Worm (Caenorhabditis elegans) whole organism, L1 larva: ENCODE results near the gene T13H5.8.

ENCODE experiments used
- C04F5.9 ChIP-seq: sonication (generic microtip); optimal IDR thresholded peaks from 2 replicates; lab custom pipeline; 2016; ENCODE audit warnings: missing genetic modification characterization, missing compliant biosample characterization
- C34B4.2 ChIP-seq: sonication (generic microtip); optimal IDR thresholded peaks from 2 replicates; lab custom pipeline; 2017; ENCODE audit warnings: mild to moderate bottlenecking, missing genetic modification characterization, missing compliant biosample characterization
- aha-1 ChIP-seq: fragments of 150-350 bp; optimal IDR thresholded peaks from 2 replicates; lab custom pipeline; 2014; ENCODE audit warnings: missing biosample characterization, missing genetic modification characterization
- alr-1 ChIP-seq: fragments of 200-800 bp; sonication (Bioruptor generic); optimal IDR thresholded peaks from 2 replicates; lab custom pipeline; 2018; ENCODE audit warnings: borderline replicate concordance, mild to moderate bottlenecking, missing genetic modification characterization, missing compliant biosample characterization
- ama-1 ChIP-seq: fragments of 150-350 bp; optimal IDR thresholded peaks from 2 replicates; lab custom pipeline; 2014
- ceh-8 ChIP-seq: fragments of 200-800 bp; sonication (Bioruptor generic); optimal IDR thresholded peaks from 2 replicates; lab custom pipeline; 2018; ENCODE audit warnings: mild to moderate bottlenecking, missing genetic modification characterization, moderate library complexity, missing compliant biosample characterization
- ceh-82 ChIP-seq, 3 experiments: fragments of 150-350 bp in 1 of 3; sonication (generic microtip) in 2 of 3; optimal IDR thresholded peaks; 2 replicates each; lab custom pipeline; 2014 to 2017; ENCODE audit warnings: missing biosample characterization in 3 of 3, missing genetic modification characterization in 3 of 3
- ceh-88 ChIP-seq: fragments of 200-800 bp; sonication (Bioruptor generic); IDR thresholded peaks from 2 replicates; pipeline ENCODE4 v1.3.6; 2022; ENCODE audit warnings: missing genetic modification characterization, missing compliant biosample characterization
- ceh-90 ChIP-seq: sonication (generic microtip); optimal IDR thresholded peaks from 2 replicates; lab custom pipeline; 2016; ENCODE audit warnings: missing genetic modification characterization, missing compliant biosample characterization
- ces-1 ChIP-seq: fragments of 150-350 bp; optimal IDR thresholded peaks from 2 replicates; lab custom pipeline; 2014; ENCODE audit warnings: missing biosample characterization, missing genetic modification reagents, missing genetic modification characterization
- dpl-1 ChIP-seq, 3 experiments: fragments of 150-350 bp in 2 of 3; sonication (generic microtip) in 1 of 3; optimal IDR thresholded peaks; 2 replicates each; lab custom pipeline; 2014 to 2017; ENCODE audit warnings: missing biosample characterization in 3 of 3, missing genetic modification characterization in 3 of 3, missing genetic modification reagents in 3 of 3
- efl-3 ChIP-seq: fragments of 200-800 bp; sonication (Bioruptor generic); optimal IDR thresholded peaks from 2 replicates; lab custom pipeline; 2018; ENCODE audit warnings: mild to moderate bottlenecking, missing genetic modification characterization, missing compliant biosample characterization
- egl-13 ChIP-seq: sonication (generic microtip); optimal IDR thresholded peaks from 2 replicates; lab custom pipeline; 2016; ENCODE audit warnings: missing genotype, missing genetic modification reagents, missing genetic modification characterization, missing compliant biosample characterization
- egl-27 ChIP-seq, 2 experiments: fragments of 150-350 bp in 1 of 2; sonication (generic microtip); optimal IDR thresholded peaks; 3 replicates each; lab custom pipeline; 2017 to 2018; ENCODE audit warnings: missing biosample characterization in 2 of 2, missing genetic modification characterization in 2 of 2, missing genetic modification reagents in 2 of 2
- elt-3 ChIP-seq, 6 experiments: fragments of 150-350 bp in 1 of 6; sonication (generic microtip); optimal IDR thresholded peaks; 2 replicates each; lab custom pipeline; 2017 to 2018; ENCODE audit warnings: missing biosample characterization in 6 of 6, missing genetic modification characterization in 6 of 6, inconsistent platforms in 1 of 6
- fkh-10 ChIP-seq: sonication (generic microtip); optimal IDR thresholded peaks from 2 replicates; lab custom pipeline; 2017; ENCODE audit warnings: missing biosample characterization, missing genetic modification reagents, missing genetic modification characterization
- fkh-4 ChIP-seq: sonication (generic microtip); optimal IDR thresholded peaks from 2 replicates; lab custom pipeline; 2016; ENCODE audit warnings: missing compliant biosample characterization, missing genetic modification characterization, borderline replicate concordance
- hlh-4 ChIP-seq: sonication (generic microtip); optimal IDR thresholded peaks from 2 replicates; lab custom pipeline; 2016; ENCODE audit warnings: mild to moderate bottlenecking, missing genetic modification characterization, missing compliant biosample characterization
- irx-1 ChIP-seq: sonication (generic microtip); optimal IDR thresholded peaks from 2 replicates; lab custom pipeline; 2016; ENCODE audit warnings: missing genetic modification characterization, missing compliant biosample characterization
- jun-1 ChIP-seq: fragments of 150-350 bp; optimal IDR thresholded peaks from 2 replicates; lab custom pipeline; 2014; ENCODE audit warnings: missing biosample characterization, missing genetic modification reagents, missing genetic modification characterization
- lin-14 ChIP-seq: fragments of 200-800 bp; sonication (Bioruptor generic); optimal IDR thresholded peaks from 2 replicates; lab custom pipeline; 2018; ENCODE audit warnings: mild to moderate bottlenecking, missing genetic modification characterization, moderate library complexity, missing compliant biosample characterization
- lin-15B ChIP-seq: fragments of 150-350 bp; sonication (generic microtip); optimal IDR thresholded peaks from 3 replicates; lab custom pipeline; 2014; ENCODE audit warnings: missing biosample characterization, missing genetic modification characterization
- mef-2 ChIP-seq: fragments of 150-350 bp; optimal IDR thresholded peaks from 2 replicates; lab custom pipeline; 2014; ENCODE audit warnings: missing biosample characterization, missing genetic modification characterization
- mep-1 ChIP-seq: fragments of 150-350 bp; optimal IDR thresholded peaks from 2 replicates; lab custom pipeline; 2014; ENCODE audit warnings: missing biosample characterization, missing genetic modification characterization
- nhr-19 ChIP-seq: fragments of 200-800 bp; sonication (Bioruptor generic); conservative IDR thresholded peaks from 2 replicates; pipeline ENCODE4 v1.3.6; 2022; ENCODE audit warnings: missing genetic modification characterization, missing compliant biosample characterization
- nhr-20 ChIP-seq: sonication (generic microtip); optimal IDR thresholded peaks from 2 replicates; lab custom pipeline; 2016; ENCODE audit warnings: mild to moderate bottlenecking, missing genetic modification characterization, missing compliant biosample characterization
- nhr-237 ChIP-seq: fragments of 150-350 bp; optimal IDR thresholded peaks from 2 replicates; lab custom pipeline; 2014; ENCODE audit warnings: missing biosample characterization, missing genetic modification characterization
- nhr-47 ChIP-seq: sonication (generic microtip); optimal IDR thresholded peaks from 2 replicates; lab custom pipeline; 2016; ENCODE audit warnings: mild to moderate bottlenecking, missing genetic modification characterization, moderate library complexity, missing compliant biosample characterization
- nhr-71 ChIP-seq: sonication (generic microtip); optimal IDR thresholded peaks from 2 replicates; lab custom pipeline; 2016; ENCODE audit warnings: mild to moderate bottlenecking, missing genetic modification characterization, moderate library complexity, missing compliant biosample characterization
- nhr-76 ChIP-seq: sonication (generic microtip); optimal IDR thresholded peaks from 2 replicates; lab custom pipeline; 2017; ENCODE audit warnings: missing biosample characterization, missing genetic modification characterization
- pag-3 ChIP-seq: sonication (generic microtip); optimal IDR thresholded peaks from 2 replicates; lab custom pipeline; 2017; ENCODE audit warnings: missing genetic modification characterization, mild to moderate bottlenecking, missing compliant biosample characterization, antibody characterized with exemption, borderline replicate concordance; ENCODE audit not compliant: insufficient read depth
- pqm-1 ChIP-seq: sonication (generic microtip); optimal IDR thresholded peaks from 3 replicates; lab custom pipeline; 2017; ENCODE audit warnings: missing biosample characterization, missing genetic modification characterization
- snpc-4 ChIP-seq: fragments of 150-350 bp; optimal IDR thresholded peaks from 2 replicates; lab custom pipeline; 2014; ENCODE audit warnings: missing biosample characterization, missing genetic modification characterization
- snu-23 ChIP-seq: sonication (generic microtip); optimal IDR thresholded peaks from 2 replicates; lab custom pipeline; 2016; ENCODE audit warnings: missing genetic modification characterization, missing compliant biosample characterization
- sox-4 ChIP-seq: sonication (generic microtip); optimal IDR thresholded peaks from 2 replicates; lab custom pipeline; 2016; ENCODE audit warnings: missing genetic modification characterization, missing compliant biosample characterization
- sup-37 ChIP-seq: fragments of 200-800 bp; sonication (Bioruptor generic); optimal IDR thresholded peaks from 2 replicates; lab custom pipeline; 2018; ENCODE audit warnings: mild to moderate bottlenecking, missing genetic modification characterization, missing compliant biosample characterization
- tbx-2 ChIP-seq: sonication (generic microtip); optimal IDR thresholded peaks from 2 replicates; lab custom pipeline; 2016; ENCODE audit warnings: missing genetic modification characterization, missing compliant biosample characterization
- tlp-1 ChIP-seq: fragments of 150-350 bp; optimal IDR thresholded peaks from 2 replicates; lab custom pipeline; 2014; ENCODE audit warnings: missing biosample characterization, missing genetic modification characterization
- unc-30 ChIP-seq: sonication (generic microtip); optimal IDR thresholded peaks from 2 replicates; lab custom pipeline; 2017; ENCODE audit warnings: missing biosample characterization, missing genetic modification characterization
- unc-62 ChIP-seq: fragments of 150-350 bp; optimal IDR thresholded peaks from 2 replicates; lab custom pipeline; 2014; ENCODE audit warnings: missing biosample characterization, missing genetic modification reagents, missing genetic modification characterization
- unc-98 ChIP-seq: fragments of 200-800 bp; sonication (Bioruptor generic); IDR thresholded peaks from 2 replicates; pipeline ENCODE4 v1.3.6; 2022; ENCODE audit warnings: missing genetic modification characterization, missing compliant biosample characterization
- xbp-1 ChIP-seq: sonication (generic microtip); optimal IDR thresholded peaks from 2 replicates; lab custom pipeline; 2016; ENCODE audit warnings: missing genetic modification characterization, missing compliant biosample characterization
- zag-1 ChIP-seq: fragments of 150-350 bp; optimal IDR thresholded peaks from 2 replicates; lab custom pipeline; 2014; ENCODE audit warnings: missing biosample characterization, missing genetic modification characterization
- zip-4 ChIP-seq: fragments of 200-800 bp; sonication (Bioruptor generic); optimal IDR thresholded peaks from 2 replicates; lab custom pipeline; 2018; ENCODE audit warnings: mild to moderate bottlenecking, missing genetic modification characterization, moderate library complexity, missing compliant biosample characterization
- ztf-11 ChIP-seq, 2 experiments: sonication (generic microtip); optimal IDR thresholded peaks; 2 replicates each; lab custom pipeline; 2016 to 2017; ENCODE audit warnings: missing genetic modification characterization in 2 of 2, missing biosample characterization in 1 of 2, missing compliant biosample characterization in 1 of 2

Gene T13H5.8

DNA sequence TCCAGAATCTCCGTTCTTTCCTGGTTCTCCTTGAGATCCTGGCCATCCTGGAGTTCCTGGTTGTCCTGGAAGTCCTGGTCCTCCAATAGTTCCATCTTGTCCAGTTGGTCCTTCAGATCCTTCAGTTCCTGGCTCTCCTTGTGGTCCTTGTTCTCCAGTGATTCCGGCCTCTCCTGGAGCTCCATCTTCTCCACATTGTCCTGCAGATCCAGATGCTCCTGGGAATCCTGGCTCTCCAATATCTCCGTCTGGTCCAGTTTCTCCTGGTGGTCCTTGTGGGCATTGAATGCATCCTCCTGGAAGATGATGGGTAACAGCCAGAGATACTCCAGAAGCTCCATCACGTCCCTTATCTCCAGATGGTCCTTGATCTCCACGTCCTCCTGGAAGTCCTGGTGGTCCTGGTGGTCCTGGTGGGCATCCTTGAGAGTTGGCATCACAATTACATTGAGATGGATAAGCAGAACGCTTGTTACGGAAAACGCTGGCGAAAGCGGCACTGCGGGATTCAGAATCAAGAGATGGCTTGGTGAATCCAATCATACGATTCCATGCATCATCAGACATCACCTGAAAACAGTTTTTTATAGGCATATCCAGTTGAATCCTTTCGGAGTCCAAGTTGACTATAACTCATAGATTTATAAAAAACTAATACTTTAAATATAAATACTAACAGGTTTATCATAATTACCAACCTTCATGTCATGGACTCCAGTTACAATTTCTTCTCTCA lies 50.1 kb downstream of the T13H5.8 start:
- TF ChIP-seq ceh-88 (no peak), tlp-1 (no peak), pag-3 (tag; lab: Kevin White, UChicago) (no peak), xbp-1 (tag; lab: Kevin White, UChicago) (no peak), sox-4 (tag; lab: Kevin White, UChicago) (no peak), fkh-10 (GFP tag; lab: Kevin White, UChicago) (no peak), lin-14 (GFP tag; lab: Kevin White, UChicago) (no peak), egl-13 (tag; lab: Kevin White, UChicago) (no peak), unc-98 (GFP tag; lab: Robert Waterston, UW) (no peak), snu-23 (GFP tag; lab: Kevin White, UChicago) (no peak), efl-3 (GFP tag; lab: Kevin White, UChicago) (no peak), sup-37 (GFP tag; lab: Kevin White, UChicago) (no peak), nhr-19 (no peak), ceh-90 (no peak), ztf-11 (tag; optimal IDR thresholded peaks at IDR 0.05; lab: Kevin White, UChicago) (no peak)

DNA sequence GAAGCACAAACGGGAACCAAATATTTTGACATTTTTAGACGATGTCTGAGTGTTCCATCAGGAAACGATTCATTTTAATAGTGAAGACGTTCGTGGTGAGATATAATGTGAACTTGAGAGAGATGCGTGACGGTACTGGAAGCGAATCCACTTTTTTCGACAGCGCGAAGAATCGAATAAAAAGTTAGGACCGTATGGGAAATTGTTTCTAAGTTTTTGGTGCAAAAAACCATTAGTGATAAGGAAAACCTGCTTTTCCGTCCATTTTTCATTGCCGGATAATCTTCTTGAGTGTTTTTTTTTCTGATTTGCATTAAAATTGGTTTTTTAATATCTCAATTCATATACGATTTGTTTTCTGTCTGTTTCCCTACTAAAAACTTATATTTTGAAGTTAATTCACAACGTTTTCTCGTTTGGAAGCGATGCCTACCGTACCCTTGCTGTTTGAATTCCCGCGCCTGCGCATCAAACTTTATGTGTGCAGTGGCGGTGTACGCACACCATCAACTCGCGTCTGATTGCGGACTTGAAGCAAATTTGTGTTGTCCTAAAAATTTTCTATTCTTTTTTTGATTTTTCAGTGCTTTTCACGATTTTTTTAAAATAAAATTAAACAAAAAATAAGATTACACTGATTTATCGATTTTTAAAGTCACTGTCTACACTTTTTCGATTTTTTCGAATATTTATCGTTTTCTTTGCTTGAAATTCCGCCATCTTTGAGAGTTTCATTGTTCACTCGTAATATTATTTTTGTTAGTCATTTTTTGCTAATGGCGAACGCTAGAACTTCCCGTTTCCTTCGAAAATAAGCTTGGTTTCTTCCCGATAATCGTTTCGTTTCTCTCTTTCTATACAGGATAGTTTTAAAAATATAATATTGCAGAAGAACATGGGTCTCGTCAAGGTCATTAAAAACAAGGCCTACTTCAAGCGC lies 51.0 kb downstream of the T13H5.8 start, which contains the start of the genes col-38 and rpl-5:
Gene col-38 (minus strand): TSS at position 51 of the 940 bp plus-strand sequence.
Gene rpl-5 (plus strand): TSS at position 890 of the 940 bp plus-strand sequence.
- no peak for TF ChIP-seq unc-30 (tag; lab: Kevin White, UChicago)
- TF ChIP-seq mef-2, result peak; percentile 29
- TF ChIP-seq xbp-1 (tag; lab: Kevin White, UChicago), result peak; percentile 95
- TF ChIP-seq nhr-76 (tag; lab: Kevin White, UChicago), result no peak
- no peak for TF ChIP-seq zag-1 (tag; lab: Kevin White, UChicago)
- TF ChIP-seq nhr-19, result peak; percentile 88
- peak; percentile 34 for TF ChIP-seq ceh-90
- TF ChIP-seq C34B4.2 (tag; lab: Kevin White, UChicago), result no peak
- peak; percentile 98 for TF ChIP-seq mep-1 (tag; lab: Kevin White, UChicago)
- TF ChIP-seq lin-15B, result peak; percentile 94
- TF ChIP-seq tbx-2, result peak; percentile 91
- TF ChIP-seq lin-14 (GFP tag; lab: Kevin White, UChicago), result peak; percentile 93
- no peak for TF ChIP-seq ces-1 (GFP tag; lab: Kevin White, UChicago)
- TF ChIP-seq sox-4 (tag; lab: Kevin White, UChicago), result peak; percentile 30
- peak; percentile 91 for TF ChIP-seq nhr-47 (tag; lab: Kevin White, UChicago)
- no peak for TF ChIP-seq sup-37 (GFP tag; lab: Kevin White, UChicago)
- peak; percentile 11 for TF ChIP-seq fkh-4 (tag; lab: Kevin White, UChicago)
- TF ChIP-seq ceh-88, result peak; percentile 79
- peak; percentile 85 for TF ChIP-seq C04F5.9 (tag; lab: Kevin White, UChicago)
- TF ChIP-seq jun-1 (tag; lab: Kevin White, UChicago), result peak; percentile 81
- no peak for TF ChIP-seq unc-62 (GFP tag; lab: Kevin White, UChicago)
- TF ChIP-seq aha-1 (tag; lab: Kevin White, UChicago), result peak; percentile 59
- TF ChIP-seq ama-1 (lab: Kevin White, UChicago), result no peak
- peak; percentile 47 for TF ChIP-seq zip-4
- TF ChIP-seq egl-27 (tag; optimal IDR thresholded peaks at IDR 0.05; lab: Kevin White, UChicago), result no peak
- TF ChIP-seq efl-3 (GFP tag; lab: Kevin White, UChicago), result no peak
- peak; percentile 86 for TF ChIP-seq snpc-4 (tag; lab: Kevin White, UChicago)
- peak; percentile 97 to 99 (median 97) for TF ChIP-seq dpl-1 (GFP tag; optimal IDR thresholded peaks at IDR 0.05; lab: Kevin White, UChicago)
- peak; percentile 94 for TF ChIP-seq nhr-71 (tag; lab: Kevin White, UChicago)
- peak; percentile 78 for TF ChIP-seq nhr-237
- peak; percentile 73 to 96 (median 77) for TF ChIP-seq ceh-82 (tag; optimal IDR thresholded peaks at IDR 0.05; lab: Kevin White, UChicago)
- no peak for TF ChIP-seq pqm-1
- TF ChIP-seq ceh-8 (GFP tag; lab: Kevin White, UChicago), result peak; percentile 60
- TF ChIP-seq tlp-1, result no peak
- TF ChIP-seq hlh-4 (tag; lab: Kevin White, UChicago), result no peak
- TF ChIP-seq alr-1 (tag; lab: Kevin White, UChicago), result no peak
- peak; percentile 95 for TF ChIP-seq nhr-20
- peak; percentile 54 for TF ChIP-seq irx-1 (tag; lab: Kevin White, UChicago)
- no peak for TF ChIP-seq pag-3 (tag; lab: Kevin White, UChicago)
- TF ChIP-seq elt-3 (tag; optimal IDR thresholded peaks at IDR 0.05; lab: Kevin White, UChicago), result peak in 4 of 6 experiments; percentile 11 to 91 (median 82)
